Worm (Caenorhabditis elegans) whole organism, mixed stage, embryonic: ENCODE data around the gene rpc-2.

Source experiments
- lin-13 ChIP-seq: fragments of 150-350 bp; optimal IDR thresholded peaks from 2 replicates; lab custom pipeline; 2014; ENCODE audit warnings: missing biosample characterization, missing genetic modification characterization
- lin-32 ChIP-seq: fragments of 200-800 bp; sonication (Bioruptor generic); optimal IDR thresholded peaks from 2 replicates; lab custom pipeline; 2018; ENCODE audit warnings: mild to moderate bottlenecking, missing genetic modification characterization, missing compliant biosample characterization
- lsy-2 ChIP-seq: fragments of 150-350 bp; optimal IDR thresholded peaks from 2 replicates; lab custom pipeline; 2014; ENCODE audit warnings: missing biosample characterization, missing genetic modification characterization
- mep-1 ChIP-seq: fragments of 150-350 bp; optimal IDR thresholded peaks from 2 replicates; lab custom pipeline; 2017; ENCODE audit warnings: missing biosample characterization, missing genetic modification reagents, missing genetic modification characterization, inconsistent platforms
- nhr-12 ChIP-seq: fragments of 150-350 bp; optimal IDR thresholded peaks from 2 replicates; lab custom pipeline; 2014; ENCODE audit warnings: missing biosample characterization, missing genetic modification characterization
- nhr-2 ChIP-seq: fragments of 150-350 bp; optimal IDR thresholded peaks from 2 replicates; lab custom pipeline; 2014; ENCODE audit warnings: missing biosample characterization, missing genetic modification characterization
- pha-4 ChIP-seq: fragments of 150-350 bp; optimal IDR thresholded peaks from 2 replicates; lab custom pipeline; 2018; ENCODE audit warnings: missing biosample characterization, missing genetic modification reagents, missing genetic modification characterization
- snpc-4 ChIP-seq: fragments of 150-350 bp; optimal IDR thresholded peaks from 2 replicates; lab custom pipeline; 2014; ENCODE audit warnings: missing biosample characterization, missing genetic modification characterization
- unc-62 ChIP-seq: fragments of 150-350 bp; optimal IDR thresholded peaks from 2 replicates; lab custom pipeline; 2014; ENCODE audit warnings: missing biosample characterization, missing genetic modification reagents, missing genetic modification characterization
- ztf-11 ChIP-seq: fragments of 150-350 bp; optimal IDR thresholded peaks from 2 replicates; lab custom pipeline; 2014; ENCODE audit warnings: missing biosample characterization, missing genetic modification characterization

DNA sequence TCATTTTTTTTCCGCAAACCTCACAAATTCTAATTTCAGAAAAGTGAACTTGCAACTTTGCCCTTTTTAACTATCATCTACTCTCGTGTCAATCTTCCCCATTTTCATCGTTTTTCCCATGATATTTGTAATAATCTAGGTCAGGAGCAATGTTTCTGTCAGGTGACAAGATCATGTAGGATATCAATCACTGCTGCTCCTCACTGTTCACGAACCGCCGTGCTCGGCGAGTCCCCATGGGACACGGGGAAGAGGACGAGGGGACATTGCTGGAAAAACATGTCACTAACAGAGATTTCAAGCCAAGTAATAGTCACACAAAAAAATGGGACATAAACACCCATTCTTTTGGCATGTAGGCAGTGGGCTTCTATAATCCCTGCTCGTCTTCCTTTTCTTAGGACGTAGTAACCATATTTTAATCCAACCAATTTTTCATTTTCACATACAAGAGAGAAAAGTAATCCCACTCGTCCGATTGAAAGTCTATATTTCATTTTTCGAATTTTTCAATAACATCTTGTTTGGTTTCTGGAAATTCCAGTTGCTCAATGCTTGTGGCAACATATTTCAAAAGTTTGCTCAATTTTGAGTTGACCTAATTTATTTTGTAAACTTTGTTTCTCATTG lies 13.8 kb downstream of the rpc-2 start:
- TF ChIP-seq snpc-4 (tag; lab: Kevin White, UChicago) (no peak), pha-4 (tag; lab: Kevin White, UChicago) (no peak), lin-13 (tag; lab: Kevin White, UChicago) (no peak), ztf-11 (tag; lab: Kevin White, UChicago) (no peak), mep-1 (tag; lab: Kevin White, UChicago) (no peak), unc-62 (GFP tag; lab: Kevin White, UChicago) (no peak), nhr-12 (no peak), nhr-2 (no peak), lsy-2 (tag; lab: Kevin White, UChicago) (no peak), lin-32 (no peak)
